Worm (Caenorhabditis elegans): ENCODE data around the gene F59E12.6.

DNA sequence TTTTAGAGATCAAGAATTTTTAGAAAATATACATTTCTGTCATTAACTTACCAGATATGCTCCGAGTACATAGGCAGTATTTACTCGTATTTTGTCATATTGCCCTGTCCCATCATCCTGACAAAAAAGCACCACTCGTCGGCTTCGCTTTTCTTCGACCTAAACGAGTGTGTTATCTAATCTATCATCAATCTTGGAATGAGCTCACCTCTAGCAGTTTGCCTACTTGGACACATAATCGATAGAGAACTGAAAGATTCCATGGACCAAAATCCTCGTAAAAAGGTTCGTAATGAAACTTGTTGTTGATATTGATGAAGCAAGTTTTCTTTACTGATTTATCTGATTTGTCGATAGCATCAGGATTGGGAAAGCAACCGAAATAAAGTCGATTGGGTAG is 37.9 kb downstream of the F59E12.6 start:
- TF ChIP-seq scrt-1 (GFP tag; IDR thresholded peaks at IDR 0.05) (no peak), B0310.2 (tag; optimal IDR thresholded peaks at IDR 0.05) (no peak), ama-1 (optimal IDR thresholded peaks at IDR 0.05) (no peak), tra-4 (tag; optimal IDR thresholded peaks at IDR 0.05) (no peak), flt-1 (GFP tag; IDR thresholded peaks at IDR 0.05) (no peak), ceh-36 (tag; optimal IDR thresholded peaks at IDR 0.05) (no peak), hnd-1 (tag; optimal IDR thresholded peaks at IDR 0.05) (no peak), F13C5.2 (tag; optimal IDR thresholded peaks at IDR 0.05) (no peak), hmbx-1 (tag; optimal IDR thresholded peaks at IDR 0.05) (no peak), hmg-4 (GFP tag; optimal IDR thresholded peaks at IDR 0.05) (no peak)
